Fruit fly (Drosophila melanogaster) whole organism, wandering third instar larva: Measurements from ENCODE around the gene CG11842.
A peak's percentile ranks its signal among the peaks of the same experiment; 100 is the strongest.

Experiments used
- Abd-B ChIP-seq: fragments of >200 bp; optimal IDR thresholded peaks from 2 replicates; lab custom pipeline; 2017; ENCODE audit warnings: missing biosample characterization, missing genetic modification characterization
- CG32264 ChIP-seq: fragments of 200-800 bp; sonication (Bioruptor generic); optimal IDR thresholded peaks from 2 replicates; lab custom pipeline; 2016; ENCODE audit warnings: missing biosample characterization, missing genetic modification characterization
- CG9705 ChIP-seq: fragments of 200-800 bp; sonication (Bioruptor generic); optimal IDR thresholded peaks from 2 replicates; lab custom pipeline; 2018; ENCODE audit warnings: missing biosample characterization, mild to moderate bottlenecking, missing genetic modification characterization
- CrebA ChIP-seq: fragments of 200-800 bp; sonication (Bioruptor generic); optimal IDR thresholded peaks from 2 replicates; lab custom pipeline; 2016; ENCODE audit warnings: missing biosample characterization, mild to moderate bottlenecking, missing genetic modification characterization, borderline replicate concordance
- Dfd ChIP-seq: fragments of >200 bp; optimal IDR thresholded peaks from 2 replicates; lab custom pipeline; 2017; ENCODE audit warnings: missing biosample characterization, missing genetic modification characterization
- Dif ChIP-seq: fragments of 200-275, 200-300 bp; sonication (Bioruptor generic); optimal IDR thresholded peaks from 2 replicates; lab custom pipeline; 2018; ENCODE audit warnings: missing biosample characterization, missing genetic modification characterization; ENCODE audit not compliant: partially characterized antibody
- GATAd ChIP-seq: sonication (Bioruptor generic); optimal IDR thresholded peaks from 2 replicates; lab custom pipeline; 2016; ENCODE audit warnings: missing biosample characterization, missing genetic modification characterization
- HLH106 ChIP-seq: fragments of 200-800 bp; optimal IDR thresholded peaks from 3 replicates; lab custom pipeline; 2019; ENCODE audit warnings: missing biosample characterization, mild to moderate bottlenecking, missing genetic modification characterization, moderate library complexity
- Hnf4 ChIP-seq: fragments of 200-800 bp; sonication (Bioruptor generic); optimal IDR thresholded peaks from 2 replicates; lab custom pipeline; 2016; ENCODE audit warnings: missing biosample characterization, mild to moderate bottlenecking, missing genetic modification characterization
- Hr78 ChIP-seq: fragments of >200 bp; optimal IDR thresholded peaks from 2 replicates; lab custom pipeline; 2017; ENCODE audit warnings: missing biosample characterization, missing genetic modification characterization
- Mio ChIP-seq: sonication (Bioruptor generic); optimal IDR thresholded peaks from 2 replicates; lab custom pipeline; 2016; ENCODE audit warnings: missing biosample characterization, missing genetic modification characterization
- Myc ChIP-seq: fragments of >200 bp; optimal IDR thresholded peaks from 2 replicates; lab custom pipeline; 2017
- N ChIP-seq: fragments of >200 bp; optimal IDR thresholded peaks from 2 replicates; lab custom pipeline; 2018; ENCODE audit warnings: missing biosample characterization, missing external identifiers, missing genetic modification characterization
- OdsH ChIP-seq: fragments of 200-800 bp; sonication (Bioruptor generic); optimal IDR thresholded peaks from 2 replicates; lab custom pipeline; 2016; ENCODE audit warnings: missing biosample characterization, mild to moderate bottlenecking, missing genetic modification characterization
- Rel ChIP-seq, 2 experiments: fragments of 200-800 bp; sonication (Bioruptor generic) in 1 of 2; optimal IDR thresholded peaks; 2 replicates in 1 of 2; 3 replicates in 1 of 2; lab custom pipeline; 2016 to 2019; ENCODE audit warnings: mild to moderate bottlenecking in 2 of 2, missing biosample characterization in 2 of 2, missing genetic modification characterization in 2 of 2, moderate library complexity in 1 of 2
- Sp1 ChIP-seq: fragments of 200-800 bp; sonication (Bioruptor generic); optimal IDR thresholded peaks from 3 replicates; lab custom pipeline; 2019; ENCODE audit warnings: missing biosample characterization, mild to moderate bottlenecking, missing genetic modification characterization, moderate library complexity
- br ChIP-seq: fragments of 200-800 bp; sonication (Bioruptor generic); optimal IDR thresholded peaks from 2 replicates; lab custom pipeline; 2016; ENCODE audit warnings: missing biosample characterization, missing genetic modification characterization
- brk ChIP-seq: fragments of 200-800 bp; sonication (Bioruptor generic); optimal IDR thresholded peaks from 2 replicates; lab custom pipeline; 2016; ENCODE audit warnings: missing biosample characterization, mild to moderate bottlenecking, missing genetic modification characterization
- dl ChIP-seq, 2 experiments: fragments of 175-275, 200-275 bp in 1 of 2; fragments of 200-275 bp in 1 of 2; sonication (Bioruptor generic); optimal IDR thresholded peaks; lab custom pipeline; 2018; ENCODE audit warnings: mild to moderate bottlenecking in 2 of 2, missing biosample characterization in 2 of 2, missing genetic modification characterization in 2 of 2, moderate library complexity in 2 of 2; ENCODE audit not compliant: partially characterized antibody in 2 of 2, insufficient read depth in 1 of 2
- dmrt93B ChIP-seq: fragments of 200-800 bp; sonication (Bioruptor generic); optimal IDR thresholded peaks from 2 replicates; lab custom pipeline; 2018; ENCODE audit warnings: missing biosample characterization, mild to moderate bottlenecking, missing genetic modification characterization
- dsf ChIP-seq: sonication (Bioruptor generic); optimal IDR thresholded peaks from 2 replicates; lab custom pipeline; 2016; ENCODE audit warnings: missing biosample characterization, missing genetic modification characterization, borderline replicate concordance
- ey ChIP-seq: fragments of 200-800 bp; sonication (Bioruptor generic); optimal IDR thresholded peaks from 2 replicates; lab custom pipeline; 2016; ENCODE audit warnings: missing biosample characterization, missing genetic modification characterization
- foxo ChIP-seq, 2 experiments: fragments of 200-800 bp; sonication (Bioruptor generic); optimal IDR thresholded peaks; 2 replicates in 1 of 2; 3 replicates in 1 of 2; lab custom pipeline; 2016 to 2017; ENCODE audit warnings: missing biosample characterization in 2 of 2, missing genetic modification characterization in 2 of 2
- fru ChIP-seq: fragments of 200-800 bp; sonication (Bioruptor generic); optimal IDR thresholded peaks from 3 replicates; lab custom pipeline; 2016; ENCODE audit warnings: missing biosample characterization, mild to moderate bottlenecking, missing genetic modification characterization
- h ChIP-seq: fragments of 200-800 bp; sonication (Bioruptor generic); optimal IDR thresholded peaks from 3 replicates; lab custom pipeline; 2016; ENCODE audit warnings: missing biosample characterization, mild to moderate bottlenecking, missing genetic modification characterization
- jim ChIP-seq: fragments of 175-275, 200-325 bp; sonication (Bioruptor generic); optimal IDR thresholded peaks from 2 replicates; lab custom pipeline; 2016; ENCODE audit warnings: missing biosample characterization, mild to moderate bottlenecking, missing genetic modification characterization
- lola ChIP-seq: fragments of >200 bp; optimal IDR thresholded peaks from 2 replicates; lab custom pipeline; 2017; ENCODE audit warnings: missing biosample characterization, missing genetic modification characterization
- pan ChIP-seq: fragments of >200 bp; optimal IDR thresholded peaks from 2 replicates; lab custom pipeline; 2017
- psq ChIP-seq: fragments of 200-800 bp; sonication (Bioruptor generic); optimal IDR thresholded peaks from 3 replicates; lab custom pipeline; 2017; ENCODE audit warnings: missing biosample characterization, mild to moderate bottlenecking, missing genetic modification characterization, moderate library complexity
- rgr ChIP-seq: fragments of 200-800 bp; sonication (Bioruptor generic); optimal IDR thresholded peaks from 3 replicates; lab custom pipeline; 2016; ENCODE audit warnings: missing biosample characterization, mild to moderate bottlenecking, missing genetic modification characterization
- sage ChIP-seq: fragments of 200-800 bp; sonication (Bioruptor generic); optimal IDR thresholded peaks from 2 replicates; lab custom pipeline; 2016; ENCODE audit warnings: missing biosample characterization, mild to moderate bottlenecking, missing genetic modification characterization
- sv ChIP-seq: fragments of 200-800 bp; sonication (Bioruptor generic); optimal IDR thresholded peaks from 3 replicates; lab custom pipeline; 2016; ENCODE audit warnings: missing biosample characterization, missing genetic modification characterization
- tai ChIP-seq: sonication (Bioruptor generic); optimal IDR thresholded peaks from 2 replicates; lab custom pipeline; 2016; ENCODE audit warnings: missing biosample characterization, missing genetic modification characterization
- woc ChIP-seq: sonication (Bioruptor generic); optimal IDR thresholded peaks from 2 replicates; lab custom pipeline; 2016; ENCODE audit warnings: missing biosample characterization, mild to moderate bottlenecking, missing genetic modification characterization

Gene CG11842

dm6 chr3R:29063207-29063920, 10.9 kb downstream of the CG11842 start (continued):
- TF ChIP-seq lola (GFP tag; lab: Kevin White, UChicago) (no peak), sv (GFP tag; lab: Kevin White, UChicago) (peak; percentile 51), Hnf4 (GFP tag; lab: Kevin White, UChicago) (peak; percentile 66), Hr78 (GFP tag; lab: Kevin White, UChicago) (no peak), pan (no peak), Abd-B (GFP tag; lab: Kevin White, UChicago) (no peak), rgr (GFP tag; lab: Kevin White, UChicago) (peak; percentile 52), br (GFP tag; lab: Kevin White, UChicago) (peak; percentile 66), OdsH (GFP tag; lab: Kevin White, UChicago) (peak; percentile 36), GATAd (peak; percentile 70), brk (GFP tag; lab: Kevin White, UChicago) (no peak), ey (GFP tag; lab: Kevin White, UChicago) (peak; percentile 51), N (GFP tag; lab: Kevin White, UChicago) (no peak), woc (GFP tag; lab: Kevin White, UChicago) (peak; percentile 73), Myc (lab: Kevin White, UChicago) (no peak), Sp1 (peak; percentile 80), dsf (GFP tag; lab: Kevin White, UChicago) (peak; percentile 61)

dm6 chr3R:29063921-29064460, 11.5 kb downstream of the CG11842 start:
- TF ChIP-seq sv (GFP tag; lab: Kevin White, UChicago) (no peak), dl (GFP tag; optimal IDR thresholded peaks at IDR 0.05; lab: Kevin White, UChicago; ENCODE audit: insufficient read depth in 1 of 2, partially characterized antibody in 2 of 2) (peak in 1 of 2 experiments; percentile 50), jim (no peak), br (GFP tag; lab: Kevin White, UChicago) (no peak), tai (GFP tag; lab: Kevin White, UChicago) (no peak), Dif (GFP tag; lab: Kevin White, UChicago) (peak; percentile 71), OdsH (GFP tag; lab: Kevin White, UChicago) (no peak), ey (GFP tag; lab: Kevin White, UChicago) (no peak), sage (GFP tag; lab: Kevin White, UChicago) (no peak), fru (no peak), Dfd (GFP tag; lab: Kevin White, UChicago) (no peak), Abd-B (GFP tag; lab: Kevin White, UChicago) (no peak), pan (no peak), psq (GFP tag; lab: Kevin White, UChicago) (peak; percentile 45), Mio (GFP tag; lab: Kevin White, UChicago) (no peak), dmrt93B (GFP tag; lab: Kevin White, UChicago) (no peak), lola (GFP tag; lab: Kevin White, UChicago) (no peak), CG9705 (GFP tag; lab: Kevin White, UChicago) (no peak), N (GFP tag; lab: Kevin White, UChicago) (peak; percentile 47)

dm6 chr3R:29064682-29065100, 12.2 kb downstream of the CG11842 start:
- TF ChIP-seq CrebA (GFP tag; lab: Kevin White, UChicago): no peak
- TF ChIP-seq ey (GFP tag; lab: Kevin White, UChicago): peak; percentile 5
- no peak for TF ChIP-seq woc (GFP tag; lab: Kevin White, UChicago)
- peak; percentile 18 for TF ChIP-seq Hnf4 (GFP tag; lab: Kevin White, UChicago)
- no peak for TF ChIP-seq brk (GFP tag; lab: Kevin White, UChicago)
- TF ChIP-seq br (GFP tag; lab: Kevin White, UChicago): peak; percentile 57
- TF ChIP-seq Sp1: no peak
- TF ChIP-seq Rel (GFP tag; optimal IDR thresholded peaks at IDR 0.05; lab: Kevin White, UChicago): no peak
- TF ChIP-seq Rel (tag; optimal IDR thresholded peaks at IDR 0.05; lab: Kevin White, UChicago): no peak
- TF ChIP-seq Abd-B (GFP tag; lab: Kevin White, UChicago): no peak
- TF ChIP-seq dl (GFP tag; optimal IDR thresholded peaks at IDR 0.05; lab: Kevin White, UChicago; ENCODE audit: insufficient read depth in 1 of 2, partially characterized antibody in 2 of 2): peak in 1 of 2 experiments; percentile 84
- TF ChIP-seq OdsH (GFP tag; lab: Kevin White, UChicago): peak; percentile 10
- TF ChIP-seq rgr (GFP tag; lab: Kevin White, UChicago): peak; percentile 34
- TF ChIP-seq HLH106 (tag; lab: Kevin White, UChicago): no peak
- TF ChIP-seq Dif (GFP tag; lab: Kevin White, UChicago): peak; percentile 64
- TF ChIP-seq CG32264 (GFP tag; lab: Kevin White, UChicago): no peak
- TF ChIP-seq fru: peak; percentile 54
- no peak for TF ChIP-seq pan
- no peak for TF ChIP-seq dmrt93B (GFP tag; lab: Kevin White, UChicago)
- TF ChIP-seq N (GFP tag; lab: Kevin White, UChicago): no peak
- peak; percentile 32 for TF ChIP-seq h (GFP tag; lab: Kevin White, UChicago)
- TF ChIP-seq foxo (GFP tag; optimal IDR thresholded peaks at IDR 0.05; lab: Kevin White, UChicago): peak in 1 of 2 experiments; percentile 37
- TF ChIP-seq lola (GFP tag; lab: Kevin White, UChicago): no peak
